Fruit fly (Drosophila melanogaster) whole organism, embryonic: Measurements from ENCODE around the gene CG45066.

Source experiments
- Bdp1 ChIP-seq: fragments of 200-800 bp; sonication (Bioruptor generic); optimal IDR thresholded peaks from 3 replicates; lab custom pipeline; 2016; ENCODE audit warnings: missing biosample characterization, missing genetic modification characterization
- Bgb ChIP-seq: fragments of 200-800 bp; sonication (Bioruptor generic); IDR thresholded peaks from 2 replicates; pipeline ENCODE4 v1.3.6; 2022; ENCODE audit warnings: missing biosample characterization, missing genetic modification characterization; ENCODE audit not compliant: partially characterized antibody
- CG11085 ChIP-seq: fragments of 200-800 bp; sonication (Bioruptor generic); IDR thresholded peaks from 2 replicates; pipeline ENCODE4 v1.3.6; 2022; ENCODE audit warnings: missing biosample characterization, missing genetic modification characterization
- CG13287 ChIP-seq: fragments of 200-800 bp; sonication (Bioruptor generic); IDR thresholded peaks from 2 replicates; pipeline ENCODE4 v1.3.6; 2022; ENCODE audit warnings: missing biosample characterization, missing genetic modification characterization; ENCODE audit not compliant: partially characterized antibody
- CG13894 ChIP-seq: fragments of 200-800 bp; sonication (Bioruptor generic); optimal IDR thresholded peaks from 3 replicates; lab custom pipeline; 2018; ENCODE audit warnings: missing biosample characterization, mild to moderate bottlenecking, missing genetic modification characterization, moderate library complexity
- CG15073 ChIP-seq: fragments of 200-800 bp; sonication (Bioruptor generic); optimal IDR thresholded peaks from 2 replicates; lab custom pipeline; 2016; ENCODE audit warnings: missing biosample characterization, missing genetic modification characterization
- CG1603 ChIP-seq: fragments of 200-800 bp; sonication (Bioruptor generic); optimal IDR thresholded peaks from 2 replicates; lab custom pipeline; 2019; ENCODE audit warnings: missing biosample characterization, mild to moderate bottlenecking, missing genetic modification characterization, moderate library complexity
- CG17328 ChIP-seq: fragments of 200-800 bp; sonication (Bioruptor generic); IDR thresholded peaks from 2 replicates; pipeline ENCODE4 v1.3.6; 2022; ENCODE audit warnings: missing biosample characterization, missing genetic modification characterization
- CG17829 ChIP-seq: fragments of 200-800 bp; optimal IDR thresholded peaks from 2 replicates; lab custom pipeline; 2019; ENCODE audit warnings: missing biosample characterization, mild to moderate bottlenecking, missing genetic modification characterization, moderate library complexity
- CG2116 ChIP-seq: fragments of 200-800 bp; sonication (Bioruptor generic); optimal IDR thresholded peaks from 3 replicates; lab custom pipeline; 2018; ENCODE audit warnings: missing biosample characterization, mild to moderate bottlenecking, missing genetic modification characterization
- CG4404 ChIP-seq: fragments of 200-800 bp; sonication (Bioruptor generic); IDR thresholded peaks from 2 replicates; pipeline ENCODE4 v1.3.6; 2022; ENCODE audit warnings: missing biosample characterization, missing genetic modification characterization
- CG4707 ChIP-seq: fragments of 200-800 bp; sonication (Bioruptor generic); optimal IDR thresholded peaks from 2 replicates; lab custom pipeline; 2018; ENCODE audit warnings: missing biosample characterization, mild to moderate bottlenecking, missing genetic modification characterization, moderate library complexity
- CG4820 ChIP-seq: fragments of 200-800 bp; sonication (Bioruptor generic); optimal IDR thresholded peaks from 3 replicates; lab custom pipeline; 2016; ENCODE audit warnings: missing biosample characterization, missing genetic modification characterization
- CG6791 ChIP-seq: fragments of 200-800 bp; sonication (Bioruptor generic); IDR thresholded peaks from 3 replicates; pipeline ENCODE4 v1.3.6; 2022; ENCODE audit warnings: missing biosample characterization, missing genetic modification characterization; ENCODE audit not compliant: partially characterized antibody
- CG6813 ChIP-seq: fragments of 200-800 bp; sonication (Bioruptor generic); optimal IDR thresholded peaks from 2 replicates; lab custom pipeline; 2017; ENCODE audit warnings: missing biosample characterization, missing genetic modification characterization, mild to moderate bottlenecking, moderate library complexity, missing genetic modification reagents
- CG7357 ChIP-seq: fragments of 200-800 bp; sonication (Bioruptor generic); IDR thresholded peaks from 3 replicates; pipeline ENCODE4 v1.3.6; 2022; ENCODE audit warnings: missing biosample characterization, missing genetic modification characterization
- CG8388 ChIP-seq: fragments of 200-800 bp; sonication (Bioruptor generic); optimal IDR thresholded peaks from 2 replicates; lab custom pipeline; 2019; ENCODE audit warnings: missing biosample characterization, mild to moderate bottlenecking, missing genetic modification characterization, moderate library complexity
- CG8924 ChIP-seq: fragments of 200-800 bp; optimal IDR thresholded peaks from 3 replicates; lab custom pipeline; 2019; ENCODE audit warnings: missing biosample characterization, mild to moderate bottlenecking, missing genetic modification characterization, moderate library complexity
- CG9932 ChIP-seq: fragments of 200-800 bp; sonication (Bioruptor generic); IDR thresholded peaks from 2 replicates; pipeline ENCODE4 v1.3.6; 2022; ENCODE audit warnings: missing biosample characterization, missing genetic modification characterization
- GATAe ChIP-seq: fragments of 200-800 bp; sonication (Bioruptor generic); conservative IDR thresholded peaks from 2 replicates; pipeline ENCODE4 v1.3.6; 2022; ENCODE audit warnings: missing biosample characterization, missing genetic modification characterization
- Kr ChIP-seq: fragments of 200-800 bp; sonication (Bioruptor generic); optimal IDR thresholded peaks from 2 replicates; lab custom pipeline; 2017; ENCODE audit warnings: missing biosample characterization, mild to moderate bottlenecking, missing genetic modification characterization
- Oaz ChIP-seq: fragments of 200-800 bp; sonication (Bioruptor generic); IDR thresholded peaks from 2 replicates; pipeline ENCODE4 v1.3.6; 2022; ENCODE audit warnings: missing biosample characterization, missing genetic modification characterization
- Pdp1 ChIP-seq, 2 experiments: fragments of 200-800 bp; sonication (Bioruptor generic); optimal IDR thresholded peaks; 3 replicates each; lab custom pipeline; 2016; ENCODE audit warnings: missing biosample characterization in 2 of 2, missing genetic modification characterization in 2 of 2, mild to moderate bottlenecking in 1 of 2, moderate library complexity in 1 of 2
- Scr ChIP-seq: fragments of 200-800 bp; sonication (Bioruptor generic); IDR thresholded peaks from 2 replicates; pipeline ENCODE4 v1.3.6; 2022; ENCODE audit warnings: missing biosample characterization, missing genetic modification characterization; ENCODE audit not compliant: partially characterized antibody
- Sox100B ChIP-seq: fragments of 200-800 bp; sonication (Bioruptor generic); optimal IDR thresholded peaks from 3 replicates; lab custom pipeline; 2018; ENCODE audit warnings: missing biosample characterization, mild to moderate bottlenecking, missing genetic modification characterization
- Sry-β ChIP-seq: fragments of 200-800 bp; sonication (Bioruptor generic); optimal IDR thresholded peaks from 2 replicates; lab custom pipeline; 2018; ENCODE audit warnings: missing biosample characterization, mild to moderate bottlenecking, missing genetic modification characterization, moderate library complexity
- YL-1 ChIP-seq: fragments of 200-800 bp; sonication (Bioruptor generic); optimal IDR thresholded peaks from 3 replicates; lab custom pipeline; 2017; ENCODE audit warnings: missing biosample characterization, mild to moderate bottlenecking, missing genetic modification characterization
- amos ChIP-seq: fragments of 200-800 bp; sonication (Bioruptor generic); IDR thresholded peaks from 2 replicates; pipeline ENCODE4 v1.3.6; 2022; ENCODE audit warnings: missing biosample characterization, missing genetic modification characterization; ENCODE audit not compliant: partially characterized antibody
- croc ChIP-seq: fragments of 200-800 bp; sonication (Bioruptor generic); conservative IDR thresholded peaks from 3 replicates; pipeline ENCODE4 v1.3.6; 2022; ENCODE audit warnings: missing biosample characterization, missing genetic modification characterization
- dan ChIP-seq: fragments of 200-800 bp; sonication (Bioruptor generic); IDR thresholded peaks from 2 replicates; pipeline ENCODE4 v1.3.6; 2022; ENCODE audit warnings: missing biosample characterization, missing genetic modification characterization
- danr ChIP-seq: fragments of 200-800 bp; sonication (Bioruptor generic); IDR thresholded peaks from 2 replicates; pipeline ENCODE4 v1.3.6; 2022; ENCODE audit warnings: missing biosample characterization, missing genetic modification characterization
- dpn ChIP-seq, 2 experiments: fragments of 200-800 bp; sonication (Bioruptor generic); optimal IDR thresholded peaks; 3 replicates each; lab custom pipeline; 2016; ENCODE audit warnings: missing biosample characterization in 2 of 2, missing genetic modification characterization in 2 of 2
- emc ChIP-seq: fragments of 200-800 bp; sonication (Bioruptor generic); optimal IDR thresholded peaks from 2 replicates; lab custom pipeline; 2016; ENCODE audit warnings: missing biosample characterization, missing genetic modification characterization
- fd64A ChIP-seq: fragments of 200-800 bp; sonication (Bioruptor generic); optimal IDR thresholded peaks from 3 replicates; lab custom pipeline; 2018; ENCODE audit warnings: missing biosample characterization, mild to moderate bottlenecking, missing genetic modification characterization
- gfzf ChIP-seq: fragments of 200-800 bp; sonication (Bioruptor generic); optimal IDR thresholded peaks from 2 replicates; lab custom pipeline; 2016; ENCODE audit warnings: missing biosample characterization, mild to moderate bottlenecking, missing genetic modification characterization, moderate library complexity
- ham ChIP-seq: fragments of 200-800 bp; sonication (Bioruptor generic); IDR thresholded peaks from 2 replicates; pipeline ENCODE4 v1.3.6; 2022; ENCODE audit warnings: missing biosample characterization, missing genetic modification characterization
- jigr1 ChIP-seq: fragments of 200-800 bp; sonication (Bioruptor generic); IDR thresholded peaks from 3 replicates; pipeline ENCODE4 v1.3.6; 2022; ENCODE audit warnings: missing biosample characterization, missing genetic modification characterization
- lov ChIP-seq, 2 experiments: fragments of 200-800 bp in 1 of 2; fragments of >200 bp in 1 of 2; sonication (Bioruptor generic) in 1 of 2; IDR thresholded peaks in 1 of 2; optimal IDR thresholded peaks in 1 of 2; 2 replicates in 1 of 2; 3 replicates in 1 of 2; pipeline versions ENCODE4 v1.3.6 to Lab custom; 2017 to 2022; ENCODE audit warnings: missing biosample characterization in 1 of 2, missing genetic modification characterization in 1 of 2
- org-1 ChIP-seq: fragments of 200-800 bp; sonication (Bioruptor generic); optimal IDR thresholded peaks from 2 replicates; lab custom pipeline; 2017; ENCODE audit warnings: missing biosample characterization, missing genetic modification characterization
- pfk ChIP-seq: fragments of 200-800 bp; sonication (Bioruptor generic); optimal IDR thresholded peaks from 2 replicates; lab custom pipeline; 2018; ENCODE audit warnings: missing biosample characterization, mild to moderate bottlenecking, missing genetic modification characterization, moderate library complexity
- psq ChIP-seq: fragments of 200-800 bp; sonication (Bioruptor generic); optimal IDR thresholded peaks from 2 replicates; lab custom pipeline; 2017; ENCODE audit warnings: missing biosample characterization, missing genetic modification characterization
- sna ChIP-seq: fragments of 200-800 bp; sonication (Bioruptor generic); IDR thresholded peaks from 2 replicates; pipeline ENCODE4 v1.3.6; 2022; ENCODE audit warnings: missing biosample characterization, missing genetic modification characterization; ENCODE audit not compliant: partially characterized antibody
- sob ChIP-seq: fragments of 200-800 bp; sonication (Bioruptor generic); IDR thresholded peaks from 2 replicates; pipeline ENCODE4 v1.3.6; 2022; ENCODE audit warnings: missing biosample characterization, missing genetic modification characterization
- sqz ChIP-seq: fragments of 200-800 bp; sonication (Bioruptor generic); optimal IDR thresholded peaks from 3 replicates; lab custom pipeline; 2018; ENCODE audit warnings: missing biosample characterization, mild to moderate bottlenecking, missing genetic modification characterization
- tna ChIP-seq: fragments of 200-800 bp; sonication (Bioruptor generic); IDR thresholded peaks from 2 replicates; pipeline ENCODE4 v1.3.6; 2022; ENCODE audit warnings: missing biosample characterization, missing genetic modification characterization; ENCODE audit not compliant: partially characterized antibody
- vnd ChIP-seq: fragments of 200-800 bp; sonication (Bioruptor generic); IDR thresholded peaks from 3 replicates; pipeline ENCODE4 v1.3.6; 2022; ENCODE audit warnings: missing biosample characterization, missing genetic modification characterization; ENCODE audit not compliant: partially characterized antibody

Gene CG45066

dm6 chr3L:3148125-3149059, 37.4 kb upstream of the CG45066 start, which contains the start of the genes Usp5 and BtbVII:
Gene Usp5, minus strand, starts transcription at chr3L:3148358.
Gene BtbVII, plus strand, starts transcription at chr3L:3148646.
- TF ChIP-seq croc (GFP tag; lab: Robert Waterston, UW) (0 out of 3 replicates have a peak, but pooled peaks have one; percentile 39), CG11085 (GFP tag; lab: Robert Waterston, UW) (no peak), vnd (peak; percentile 96), dan (GFP tag; lab: Robert Waterston, UW) (no peak), danr (GFP tag; lab: Robert Waterston, UW) (no peak), amos (peak; percentile 90), CG4707 (GFP tag; lab: Kevin White, UChicago) (no peak), org-1 (GFP tag; lab: Kevin White, UChicago) (peak; percentile 8), CG13287 (GFP tag; lab: Robert Waterston, UW) (peak; percentile 99), Sry-β (GFP tag; lab: Kevin White, UChicago) (no peak), YL-1 (GFP tag; lab: Kevin White, UChicago) (no peak), CG17328 (GFP tag; lab: Robert Waterston, UW) (peak; percentile 30; the same call in 1 of the 2 replicates), Bdp1 (peak; percentile 64), lov (optimal IDR thresholded peaks at IDR 0.05; lab: Kevin White, UChicago) (no peak), lov (GFP tag; IDR thresholded peaks at IDR 0.05; lab: Robert Waterston, UW) (no peak), CG13894 (peak; percentile 75), CG7357 (GFP tag; lab: Robert Waterston, UW) (0 out of 3 replicates have a peak, but pooled peaks have one; percentile 12), emc (GFP tag; lab: Kevin White, UChicago) (no peak), sqz (GFP tag; lab: Kevin White, UChicago) (peak; percentile 53), dpn (GFP tag; optimal IDR thresholded peaks at IDR 0.05; lab: Kevin White, UChicago) (peak; percentile 67 to 80), CG1603 (peak; percentile 83), CG8924 (tag; lab: Kevin White, UChicago) (peak; percentile 77), sob (peak; percentile 47), CG4404 (GFP tag; lab: Robert Waterston, UW) (peak; percentile 50; the same call in 1 of the 2 replicates), fd64A (no peak), CG17829 (tag; lab: Kevin White, UChicago) (peak; percentile 62), CG2116 (GFP tag; lab: Kevin White, UChicago) (peak; percentile 71), gfzf (peak; percentile 78), CG4820 (peak; percentile 37), CG8388 (GFP tag; lab: Kevin White, UChicago) (peak; percentile 17), CG15073 (no peak), Scr (GFP tag; lab: Robert Waterston, UW) (peak; percentile 99), sna (GFP tag; lab: Robert Waterston, UW) (peak; percentile 99), Oaz (0 out of 2 replicates have a peak, but pooled peaks have one; percentile 25), tna (GFP tag; lab: Robert Waterston, UW) (peak; percentile 86), psq (GFP tag; lab: Kevin White, UChicago) (no peak), Pdp1 (GFP tag; optimal IDR thresholded peaks at IDR 0.05; lab: Kevin White, UChicago) (peak; percentile 61 to 69), ham (no peak), CG6791 (GFP tag; lab: Robert Waterston, UW) (peak; percentile 80), Sox100B (no peak), CG9932 (GFP tag; lab: Robert Waterston, UW) (peak; percentile 86), CG6813 (no peak), Kr (GFP tag; lab: Kevin White, UChicago) (no peak), jigr1 (GFP tag; lab: Robert Waterston, UW) (no peak), pfk (no peak), Bgb (GFP tag; lab: Robert Waterston, UW) (peak; percentile 91), GATAe (GFP tag; lab: Robert Waterston, UW) (no peak)
